Fruit fly (Drosophila melanogaster) whole organism, prepupa: ENCODE measurements around the gene tst.

Experiments
- Blimp-1 ChIP-seq: fragments of 200-800 bp; sonication (Bioruptor generic); optimal IDR thresholded peaks from 3 replicates; lab custom pipeline; 2017; ENCODE audit warnings: missing biosample characterization, missing genetic modification characterization, mild to moderate bottlenecking, moderate library complexity, missing genetic modification reagents
- CG10631 ChIP-seq: fragments of 200-800 bp; sonication (Bioruptor generic); optimal IDR thresholded peaks from 2 replicates; lab custom pipeline; 2016; ENCODE audit warnings: missing biosample characterization, missing genetic modification characterization
- CG10669 ChIP-seq: fragments of 200-800 bp; sonication (Bioruptor generic); optimal IDR thresholded peaks from 3 replicates; lab custom pipeline; 2018; ENCODE audit warnings: missing biosample characterization, mild to moderate bottlenecking, missing genetic modification characterization, moderate library complexity
- CG11294 ChIP-seq: fragments of 200-800 bp; sonication (Bioruptor generic); IDR thresholded peaks from 2 replicates; pipeline ENCODE4 v1.3.6; 2022; ENCODE audit warnings: missing biosample characterization, missing genetic modification characterization
- CG11762 ChIP-seq: fragments of 200-800 bp; sonication (Bioruptor generic); optimal IDR thresholded peaks from 3 replicates; lab custom pipeline; 2016; ENCODE audit warnings: missing biosample characterization, missing genetic modification characterization; ENCODE audit not compliant: insufficient read depth
- CG11902 ChIP-seq: fragments of 200-800 bp; sonication (Bioruptor generic); optimal IDR thresholded peaks from 3 replicates; lab custom pipeline; 2016; ENCODE audit warnings: missing biosample characterization, missing genetic modification characterization
- CG15336 ChIP-seq: fragments of 200-800 bp; sonication (Bioruptor generic); IDR thresholded peaks from 2 replicates; pipeline ENCODE4 v1.3.6; 2022; ENCODE audit warnings: missing biosample characterization, missing genetic modification characterization
- CG1621 ChIP-seq: fragments of 200-800 bp; sonication (Bioruptor generic); optimal IDR thresholded peaks from 3 replicates; lab custom pipeline; 2018; ENCODE audit warnings: missing biosample characterization, mild to moderate bottlenecking, missing genetic modification characterization
- CG3032 ChIP-seq: fragments of 200-800 bp; optimal IDR thresholded peaks from 2 replicates; lab custom pipeline; 2019; ENCODE audit warnings: missing biosample characterization, mild to moderate bottlenecking, missing genetic modification characterization, moderate library complexity
- CG31627 ChIP-seq: fragments of 200-800 bp; sonication (Bioruptor generic); optimal IDR thresholded peaks from 3 replicates; lab custom pipeline; 2016; ENCODE audit warnings: missing biosample characterization, missing genetic modification characterization
- CG34406 ChIP-seq: fragments of 200-800 bp; sonication (Bioruptor generic); optimal IDR thresholded peaks from 3 replicates; lab custom pipeline; 2016; ENCODE audit warnings: missing biosample characterization, missing genetic modification characterization
- CG4318 ChIP-seq: fragments of 200-800 bp; sonication (Bioruptor generic); optimal IDR thresholded peaks from 3 replicates; lab custom pipeline; 2017; ENCODE audit warnings: missing biosample characterization, mild to moderate bottlenecking, missing genetic modification characterization
- CG6276 ChIP-seq: fragments of 200-800 bp; sonication (Bioruptor generic); optimal IDR thresholded peaks from 2 replicates; lab custom pipeline; 2017; ENCODE audit warnings: missing biosample characterization, mild to moderate bottlenecking, missing genetic modification characterization
- CG6792 ChIP-seq: fragments of 200-800 bp; sonication (Bioruptor generic); optimal IDR thresholded peaks from 3 replicates; lab custom pipeline; 2016; ENCODE audit warnings: missing biosample characterization, missing genetic modification characterization
- CG6808 ChIP-seq: fragments of 200-800 bp; sonication (Bioruptor generic); optimal IDR thresholded peaks from 3 replicates; lab custom pipeline; 2017; ENCODE audit warnings: missing biosample characterization, missing genetic modification characterization, mild to moderate bottlenecking, moderate library complexity, missing genetic modification reagents
- CG6854 ChIP-seq: fragments of 200-800 bp; sonication (Bioruptor generic); optimal IDR thresholded peaks from 2 replicates; lab custom pipeline; 2017; ENCODE audit warnings: missing biosample characterization, mild to moderate bottlenecking, missing genetic modification characterization
- CG7368 ChIP-seq: fragments of 200-800 bp; sonication (Bioruptor generic); optimal IDR thresholded peaks from 3 replicates; lab custom pipeline; 2016; ENCODE audit warnings: missing biosample characterization, missing genetic modification characterization
- CG8119 ChIP-seq: fragments of 200-800 bp; sonication (Bioruptor generic); IDR thresholded peaks from 3 replicates; pipeline ENCODE4 v1.3.6; 2022; ENCODE audit warnings: missing biosample characterization, missing genetic modification characterization
- CG8319 ChIP-seq: fragments of 200-800 bp; sonication (Bioruptor generic); optimal IDR thresholded peaks from 3 replicates; lab custom pipeline; 2016; ENCODE audit warnings: missing biosample characterization, missing genetic modification characterization
- CG8632 ChIP-seq: fragments of 200-800 bp; sonication (Bioruptor generic); optimal IDR thresholded peaks from 3 replicates; lab custom pipeline; 2016; ENCODE audit warnings: missing biosample characterization, missing genetic modification characterization
- CG9139 ChIP-seq: fragments of 200-800 bp; sonication (Bioruptor generic); optimal IDR thresholded peaks from 3 replicates; lab custom pipeline; 2017; ENCODE audit warnings: missing biosample characterization, mild to moderate bottlenecking, missing genetic modification characterization
- Eip75B ChIP-seq: fragments of 200-800 bp; sonication (Bioruptor generic); optimal IDR thresholded peaks from 3 replicates; lab custom pipeline; 2016; ENCODE audit warnings: missing biosample characterization, missing genetic modification characterization
- Eip78C ChIP-seq: fragments of 200-800 bp; sonication (Bioruptor generic); peaks from one replicate; lab custom pipeline; 2016; ENCODE audit warnings: missing biosample characterization, missing genetic modification characterization
- Ets21C ChIP-seq: fragments of 200-800 bp; sonication (Bioruptor generic); optimal IDR thresholded peaks from 3 replicates; lab custom pipeline; 2016; ENCODE audit warnings: missing biosample characterization, missing genetic modification characterization
- Hr38 ChIP-seq: sonication (Bioruptor generic); optimal IDR thresholded peaks from 2 replicates; lab custom pipeline; 2016; ENCODE audit warnings: missing biosample characterization, missing genetic modification characterization
- Hr39 ChIP-seq: fragments of 200-800 bp; sonication (Bioruptor generic); optimal IDR thresholded peaks from 2 replicates; lab custom pipeline; 2016; ENCODE audit warnings: missing biosample characterization, missing genetic modification characterization
- Hr4 ChIP-seq: fragments of 200-800 bp; sonication (Bioruptor generic); optimal IDR thresholded peaks from 3 replicates; lab custom pipeline; 2016; ENCODE audit warnings: missing biosample characterization, missing genetic modification characterization
- Lpt ChIP-seq: fragments of 200-800 bp; sonication (Bioruptor generic); optimal IDR thresholded peaks from 3 replicates; lab custom pipeline; 2016; ENCODE audit warnings: missing biosample characterization, missing genetic modification characterization
- Met ChIP-seq: fragments of 200-800 bp; sonication (Bioruptor generic); optimal IDR thresholded peaks from 3 replicates; lab custom pipeline; 2016; ENCODE audit warnings: missing biosample characterization, missing genetic modification characterization
- OdsH ChIP-seq: fragments of 200-800 bp; sonication (Bioruptor generic); optimal IDR thresholded peaks from 3 replicates; lab custom pipeline; 2016; ENCODE audit warnings: missing biosample characterization, missing genetic modification characterization
- Smox ChIP-seq: fragments of 200-800 bp; sonication (Bioruptor generic); optimal IDR thresholded peaks from 3 replicates; lab custom pipeline; 2016; ENCODE audit warnings: missing biosample characterization, missing genetic modification characterization
- Sox102F ChIP-seq: fragments of 200-800 bp; sonication (Bioruptor generic); optimal IDR thresholded peaks from 2 replicates; lab custom pipeline; 2016; ENCODE audit warnings: missing biosample characterization, mild to moderate bottlenecking, missing genetic modification characterization
- Sox14 ChIP-seq: fragments of 200-800 bp; sonication (Bioruptor generic); optimal IDR thresholded peaks from 3 replicates; lab custom pipeline; 2016; ENCODE audit warnings: missing biosample characterization, missing genetic modification characterization
- Sox15 ChIP-seq: fragments of 200-800 bp; sonication (Bioruptor generic); optimal IDR thresholded peaks from 3 replicates; lab custom pipeline; 2016; ENCODE audit warnings: missing biosample characterization, missing genetic modification characterization
- achi ChIP-seq: fragments of 200-800 bp; sonication (Bioruptor generic); optimal IDR thresholded peaks from 3 replicates; lab custom pipeline; 2016; ENCODE audit warnings: missing biosample characterization, missing genetic modification characterization
- acj6 ChIP-seq: fragments of 200-800 bp; sonication (Bioruptor generic); optimal IDR thresholded peaks from 3 replicates; lab custom pipeline; 2016; ENCODE audit warnings: missing biosample characterization, missing genetic modification characterization
- cyc ChIP-seq: fragments of 200-800 bp; sonication (Bioruptor generic); optimal IDR thresholded peaks from 3 replicates; lab custom pipeline; 2016; ENCODE audit warnings: missing biosample characterization, missing genetic modification characterization
- dac ChIP-seq: fragments of 200-800 bp; sonication (Bioruptor generic); optimal IDR thresholded peaks from 2 replicates; lab custom pipeline; 2017; ENCODE audit warnings: missing biosample characterization, mild to moderate bottlenecking, missing genetic modification characterization
- dsx ChIP-seq: fragments of 200-800 bp; optimal IDR thresholded peaks from 3 replicates; lab custom pipeline; 2019; ENCODE audit warnings: missing biosample characterization, mild to moderate bottlenecking, missing genetic modification characterization, moderate library complexity; ENCODE audit not compliant: poor library complexity, severe bottlenecking
- eg ChIP-seq: fragments of 200-800 bp; sonication (Bioruptor generic); IDR thresholded peaks from 3 replicates; pipeline ENCODE4 v1.3.6; 2022; ENCODE audit warnings: missing biosample characterization, missing genetic modification characterization
- fd59A ChIP-seq: fragments of 200-800 bp; sonication (Bioruptor generic); optimal IDR thresholded peaks from 2 replicates; lab custom pipeline; 2017; ENCODE audit warnings: missing biosample characterization, mild to moderate bottlenecking, missing genetic modification characterization, missing genetic modification reagents
- fd85E ChIP-seq: fragments of 200-800 bp; sonication (Bioruptor generic); optimal IDR thresholded peaks from 3 replicates; lab custom pipeline; 2016; ENCODE audit warnings: missing biosample characterization, missing genetic modification characterization
- fkh ChIP-seq: fragments of 200-800 bp; sonication (Bioruptor generic); optimal IDR thresholded peaks from 3 replicates; lab custom pipeline; 2017; ENCODE audit warnings: missing biosample characterization, mild to moderate bottlenecking, missing genetic modification characterization, moderate library complexity
- lz ChIP-seq: fragments of 200-800 bp; sonication (Bioruptor generic); optimal IDR thresholded peaks from 3 replicates; lab custom pipeline; 2016; ENCODE audit warnings: missing biosample characterization, missing genetic modification characterization
- net ChIP-seq: fragments of 200-800 bp; sonication (Bioruptor generic); optimal IDR thresholded peaks from 3 replicates; lab custom pipeline; 2016; ENCODE audit warnings: missing biosample characterization, missing genetic modification characterization
- pdm3 ChIP-seq: fragments of 200-800 bp; sonication (Bioruptor generic); optimal IDR thresholded peaks from 3 replicates; lab custom pipeline; 2016; ENCODE audit warnings: missing biosample characterization, missing genetic modification characterization
- spab ChIP-seq: fragments of 200-800 bp; sonication (Bioruptor generic); optimal IDR thresholded peaks from 2 replicates; lab custom pipeline; 2017; ENCODE audit warnings: missing biosample characterization, mild to moderate bottlenecking, missing genetic modification characterization, missing genetic modification reagents
- ss ChIP-seq, 2 experiments: fragments of 200-800 bp; sonication (Bioruptor generic); optimal IDR thresholded peaks; 2 replicates in 1 of 2; 3 replicates in 1 of 2; lab custom pipeline; 2017 to 2018; ENCODE audit warnings: mild to moderate bottlenecking in 2 of 2, missing biosample characterization in 2 of 2, missing genetic modification characterization in 2 of 2, moderate library complexity in 1 of 2
- svp ChIP-seq: fragments of 200-800 bp; sonication (Bioruptor generic); peaks from one replicate; lab custom pipeline; 2016; ENCODE audit warnings: missing biosample characterization, missing genetic modification characterization
- topi ChIP-seq: fragments of 200-800 bp; sonication (Bioruptor generic); optimal IDR thresholded peaks from 3 replicates; lab custom pipeline; 2016; ENCODE audit warnings: missing biosample characterization, missing genetic modification characterization
- vri ChIP-seq: fragments of 200-800 bp; sonication (Bioruptor generic); optimal IDR thresholded peaks from 3 replicates; lab custom pipeline; 2016; ENCODE audit warnings: missing biosample characterization, mild to moderate bottlenecking, missing genetic modification characterization

tst gene

dm6 chr3R:23757912-23758607 lies 14.6 kb downstream of the tst start, which contains the start of the genes PTPMT1 and Hrd3:
Gene PTPMT1 (plus strand): TSS chr3R:23758339.
Gene Hrd3 (minus strand): TSS chr3R:23758557.
- peak; percentile 97 for TF ChIP-seq CG7368
- peak; percentile 96 for TF ChIP-seq dsx (GFP tag; lab: Kevin White, UChicago)
- peak; percentile 98 for TF ChIP-seq achi (GFP tag; lab: Kevin White, UChicago)
- TF ChIP-seq CG11762 (GFP tag; lab: Kevin White, UChicago) = peak; percentile 99
- peak; percentile 92 for TF ChIP-seq fkh (GFP tag; lab: Kevin White, UChicago)
- peak; percentile 99 for TF ChIP-seq Sox14 (GFP tag; lab: Kevin White, UChicago)
- peak; percentile 97 for TF ChIP-seq CG15336 (GFP tag; lab: Robert Waterston, UW)
- TF ChIP-seq CG6808 = peak; percentile 98
- TF ChIP-seq Hr38 (GFP tag; lab: Kevin White, UChicago) = peak; percentile 68
- peak; percentile 97 for TF ChIP-seq CG6854 (GFP tag; lab: Kevin White, UChicago)
- peak; percentile 99 for TF ChIP-seq Met (GFP tag; lab: Kevin White, UChicago)
- peak; percentile 99 for TF ChIP-seq fd59A (GFP tag; lab: Kevin White, UChicago)
- TF ChIP-seq CG11902 (GFP tag; lab: Kevin White, UChicago) = peak; percentile 98
- TF ChIP-seq Smox (GFP tag; lab: Kevin White, UChicago) = peak; percentile 99
- TF ChIP-seq CG9139 (GFP tag; lab: Kevin White, UChicago) = peak; percentile 96
- TF ChIP-seq Hr39 (GFP tag; lab: Kevin White, UChicago) = peak; percentile 98
- TF ChIP-seq OdsH = peak; percentile 99
- TF ChIP-seq CG8632 (GFP tag; lab: Kevin White, UChicago) = peak; percentile 99
- peak; percentile 94 for TF ChIP-seq Blimp-1 (GFP tag; lab: Kevin White, UChicago)
- peak; percentile 100 for TF ChIP-seq Eip78C (GFP tag; lab: Kevin White, UChicago)
- TF ChIP-seq Sox102F = peak; percentile 99
- TF ChIP-seq spab (GFP tag; lab: Kevin White, UChicago) = peak; percentile 99
- peak; percentile 99 for TF ChIP-seq CG34406
- TF ChIP-seq CG8319 = peak; percentile 98
- TF ChIP-seq CG10669 = peak; percentile 99
- peak; percentile 99 for TF ChIP-seq lz (GFP tag; lab: Kevin White, UChicago)
- peak; percentile 98 for TF ChIP-seq Ets21C (GFP tag; lab: Kevin White, UChicago)
- peak; percentile 99 for TF ChIP-seq acj6 (GFP tag; lab: Kevin White, UChicago)
- peak; percentile 99 for TF ChIP-seq Hr4 (GFP tag; lab: Kevin White, UChicago)
- peak; percentile 94 for TF ChIP-seq eg (GFP tag; lab: Robert Waterston, UW)
- TF ChIP-seq CG6792 (GFP tag; lab: Kevin White, UChicago) = peak; percentile 98
- TF ChIP-seq CG11294 (GFP tag; lab: Robert Waterston, UW) = peak; percentile 95
- peak; percentile 99 for TF ChIP-seq CG6276
- TF ChIP-seq pdm3 (GFP tag; lab: Kevin White, UChicago) = peak; percentile 99
- peak; percentile 99 for TF ChIP-seq svp (GFP tag; lab: Kevin White, UChicago)
- peak; percentile 99 for TF ChIP-seq dac (GFP tag; lab: Kevin White, UChicago)
- TF ChIP-seq CG31627 (GFP tag; lab: Kevin White, UChicago) = peak; percentile 99
- TF ChIP-seq CG4318 (GFP tag; lab: Kevin White, UChicago) = peak; percentile 99
- TF ChIP-seq fd85E = peak; percentile 95
- peak; percentile 99 for TF ChIP-seq cyc (GFP tag; lab: Kevin White, UChicago)
- peak; percentile 94 for TF ChIP-seq CG1621 (tag; lab: Kevin White, UChicago)
- peak; percentile 99 for TF ChIP-seq CG3032 (tag; lab: Kevin White, UChicago)
- TF ChIP-seq topi (GFP tag; lab: Kevin White, UChicago) = peak; percentile 99
- peak; percentile 99 for TF ChIP-seq Eip75B (GFP tag; lab: Kevin White, UChicago)
- peak; percentile 97 for TF ChIP-seq CG8119 (GFP tag; lab: Robert Waterston, UW)
- peak; percentile 97 for TF ChIP-seq vri
- TF ChIP-seq Sox15 (GFP tag; lab: Kevin White, UChicago) = peak; percentile 99
- TF ChIP-seq CG10631 (GFP tag; lab: Kevin White, UChicago) = peak; percentile 99
- TF ChIP-seq ss (GFP tag; optimal IDR thresholded peaks at IDR 0.05; lab: Kevin White, UChicago) = peak; percentile 98 to 99
- TF ChIP-seq net (GFP tag; lab: Kevin White, UChicago) = peak; percentile 99
- peak; percentile 98 for TF ChIP-seq Lpt (GFP tag; lab: Kevin White, UChicago)
